Fruit fly (Drosophila melanogaster): ENCODE measurements around the gene futsch.

The futsch gene

DNA sequence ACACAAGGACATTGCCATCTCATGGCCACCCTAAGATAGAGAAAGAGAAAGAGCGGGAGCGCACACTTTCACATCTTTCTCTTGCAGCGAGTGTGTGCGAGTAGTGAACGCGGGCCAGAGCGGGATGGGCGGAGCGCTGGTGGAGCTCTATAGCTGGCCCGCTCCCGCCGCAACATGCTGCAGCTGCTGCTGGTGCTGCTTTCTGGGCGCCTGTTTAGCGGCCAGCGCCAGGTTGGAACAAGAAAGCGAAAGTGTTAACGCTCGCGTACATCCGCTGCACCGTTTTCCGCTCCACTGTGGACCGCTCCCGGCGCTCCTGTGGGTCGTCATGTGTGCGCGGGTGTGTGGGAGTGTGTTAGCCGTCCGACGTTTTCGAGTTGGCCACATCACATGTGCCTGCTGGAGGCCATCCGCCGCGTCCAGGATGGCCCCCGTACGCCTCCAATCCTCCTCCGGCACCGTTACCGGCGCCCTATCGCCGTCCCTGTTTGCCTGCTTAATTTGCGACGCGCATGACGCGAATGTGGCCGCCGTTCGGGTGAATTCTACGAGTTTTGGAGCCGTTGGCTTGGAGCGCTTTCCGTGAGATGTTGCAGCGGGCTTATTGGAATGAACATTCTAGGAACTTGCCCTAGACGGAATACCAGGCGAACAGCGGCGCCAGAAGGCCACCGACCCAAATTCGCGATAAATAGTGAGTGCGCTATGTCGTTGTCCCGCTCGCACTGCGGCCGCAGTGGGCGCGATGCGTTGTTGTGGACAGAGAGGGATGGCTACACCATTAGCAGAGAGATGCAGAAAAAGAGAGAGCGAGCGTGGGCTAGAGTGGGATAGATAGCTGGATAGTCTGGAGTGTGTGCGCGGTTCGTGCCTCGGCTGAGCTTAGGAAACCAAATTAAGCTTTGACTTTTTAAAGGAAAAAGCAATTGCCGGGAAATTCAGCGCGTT is 9.5 kb upstream of the futsch start (continued):
- TF ChIP-seq CG5245 (GFP tag; optimal IDR thresholded peaks at IDR 0.05): peak; percentile 9
- peak; percentile 20; the same call in 1 of the 2 replicates for TF ChIP-seq E2f1 (GFP tag; IDR thresholded peaks at IDR 0.05)
- no peak for TF ChIP-seq tup (GFP tag; optimal IDR thresholded peaks at IDR 0.05)
- peak; percentile 21 for TF ChIP-seq fd64A (GFP tag; optimal IDR thresholded peaks at IDR 0.05)
- TF ChIP-seq Tbp (GFP tag; optimal IDR thresholded peaks at IDR 0.05): no peak
- TF ChIP-seq Drgx (GFP tag; IDR thresholded peaks at IDR 0.05): 0 out of 2 replicates have a peak, but pooled peaks have one; percentile 4
- no peak for TF ChIP-seq Fer3 (tag; optimal IDR thresholded peaks at IDR 0.05)
- TF ChIP-seq dati (GFP tag; IDR thresholded peaks at IDR 0.05): no peak
- no peak for TF ChIP-seq CG11456 (GFP tag; IDR thresholded peaks at IDR 0.05)
- TF ChIP-seq CG8765 (GFP tag; IDR thresholded peaks at IDR 0.05): no peak; the same call in 1 of the 2 replicates
- no peak for TF ChIP-seq CG17612 (GFP tag; IDR thresholded peaks at IDR 0.05)
- no peak for TF ChIP-seq Poxn (GFP tag; IDR thresholded peaks at IDR 0.05)
- TF ChIP-seq CG1647 (GFP tag; optimal IDR thresholded peaks at IDR 0.05): no peak
- peak; percentile 26; the same call in 1 of the 2 replicates for TF ChIP-seq MBD-R2 (GFP tag; IDR thresholded peaks at IDR 0.05)
- peak; percentile 91 for TF ChIP-seq CG10543 (GFP tag; optimal IDR thresholded peaks at IDR 0.05)
- no peak for TF ChIP-seq CG18476 (GFP tag; optimal IDR thresholded peaks at IDR 0.05)
- TF ChIP-seq dpn (GFP tag; optimal IDR thresholded peaks at IDR 0.05): peak in 1 of 2 experiments; percentile 13
- TF ChIP-seq CG6791 (GFP tag; IDR thresholded peaks at IDR 0.05; ENCODE audit: partially characterized antibody): peak; percentile 47; the same call in 2 of the 3 replicates
- no peak for TF ChIP-seq unpg (GFP tag; optimal IDR thresholded peaks at IDR 0.05)
- peak; percentile 76 for TF ChIP-seq ftz-f1 (GFP tag; optimal IDR thresholded peaks at IDR 0.05)
- TF ChIP-seq wek (GFP tag; optimal IDR thresholded peaks at IDR 0.05): no peak
- peak; percentile 43 for TF ChIP-seq Hand (GFP tag; optimal IDR thresholded peaks at IDR 0.05)
- peak; percentile 14 for TF ChIP-seq grau (tag; optimal IDR thresholded peaks at IDR 0.05)
- TF ChIP-seq lola (GFP tag; optimal IDR thresholded peaks at IDR 0.05): no peak
- TF ChIP-seq CG15696 (tag; optimal IDR thresholded peaks at IDR 0.05): no peak
- TF ChIP-seq cg (GFP tag; optimal IDR thresholded peaks at IDR 0.05): peak; percentile 48
- no peak for TF ChIP-seq ac (GFP tag; optimal IDR thresholded peaks at IDR 0.05)
- TF ChIP-seq fru (optimal IDR thresholded peaks at IDR 0.05): no peak
- no peak for TF ChIP-seq CG42726 (GFP tag; IDR thresholded peaks at IDR 0.05; ENCODE audit: partially characterized antibody)
- TF ChIP-seq CG8089 (GFP tag; optimal IDR thresholded peaks at IDR 0.05): no peak
- peak; percentile 83 for TF ChIP-seq sd (tag; optimal IDR thresholded peaks at IDR 0.05)
- TF ChIP-seq Oli (tag; optimal IDR thresholded peaks at IDR 0.05): no peak
- no peak for TF ChIP-seq CkIIα-i1 (GFP tag; IDR thresholded peaks at IDR 0.05)
- TF ChIP-seq MTF-1 (GFP tag; optimal IDR thresholded peaks at IDR 0.05; ENCODE audit: borderline replicate concordance): no peak
- peak; percentile 81 for TF ChIP-seq CG10431 (GFP tag; optimal IDR thresholded peaks at IDR 0.05)
- no peak for TF ChIP-seq da (GFP tag; optimal IDR thresholded peaks at IDR 0.05)
- TF ChIP-seq Side (GFP tag; optimal IDR thresholded peaks at IDR 0.05): no peak
- peak; percentile 12 for TF ChIP-seq dm (GFP tag; optimal IDR thresholded peaks at IDR 0.05)
- peak; percentile 3 for TF ChIP-seq CG31365 (tag; optimal IDR thresholded peaks at IDR 0.05)
- TF ChIP-seq CG7786 (GFP tag; optimal IDR thresholded peaks at IDR 0.05): no peak
- TF ChIP-seq CG14441 (GFP tag; IDR thresholded peaks at IDR 0.05): no peak
- TF ChIP-seq CG10147 (GFP tag; optimal IDR thresholded peaks at IDR 0.05): no peak
- no peak for TF ChIP-seq psq (GFP tag; optimal IDR thresholded peaks at IDR 0.05)
- peak; percentile 85 for TF ChIP-seq E2f2 (GFP tag; IDR thresholded peaks at IDR 0.05)
- no peak for TF ChIP-seq Xrp1 (GFP tag; IDR thresholded peaks at IDR 0.05)
- no peak for TF ChIP-seq Atf-2 (GFP tag; optimal IDR thresholded peaks at IDR 0.05)
- peak; percentile 21 for TF ChIP-seq Fer1 (GFP tag; optimal IDR thresholded peaks at IDR 0.05)
- TF ChIP-seq row (GFP tag; IDR thresholded peaks at IDR 0.05): peak; percentile 15; the same call in 1 of the 3 replicates
- no peak for TF ChIP-seq croc (GFP tag; conservative IDR thresholded peaks at IDR 0.05)

Data from whole organism, embryonic.